Fruit fly (Drosophila melanogaster) whole organism, prepupa: ENCODE results near the gene CG33771.

Source experiments
- Blimp-1 ChIP-seq: fragments of 200-800 bp; sonication (Bioruptor generic); optimal IDR thresholded peaks from 3 replicates; lab custom pipeline; 2017; ENCODE audit warnings: missing biosample characterization, missing genetic modification characterization, mild to moderate bottlenecking, moderate library complexity, missing genetic modification reagents
- CG10631 ChIP-seq: fragments of 200-800 bp; sonication (Bioruptor generic); optimal IDR thresholded peaks from 2 replicates; lab custom pipeline; 2016; ENCODE audit warnings: missing biosample characterization, missing genetic modification characterization
- CG10669 ChIP-seq: fragments of 200-800 bp; sonication (Bioruptor generic); optimal IDR thresholded peaks from 3 replicates; lab custom pipeline; 2018; ENCODE audit warnings: missing biosample characterization, mild to moderate bottlenecking, missing genetic modification characterization, moderate library complexity
- CG11294 ChIP-seq: fragments of 200-800 bp; sonication (Bioruptor generic); IDR thresholded peaks from 2 replicates; pipeline ENCODE4 v1.3.6; 2022; ENCODE audit warnings: missing biosample characterization, missing genetic modification characterization
- CG11762 ChIP-seq: fragments of 200-800 bp; sonication (Bioruptor generic); optimal IDR thresholded peaks from 3 replicates; lab custom pipeline; 2016; ENCODE audit warnings: missing biosample characterization, missing genetic modification characterization; ENCODE audit not compliant: insufficient read depth
- CG11902 ChIP-seq: fragments of 200-800 bp; sonication (Bioruptor generic); optimal IDR thresholded peaks from 3 replicates; lab custom pipeline; 2016; ENCODE audit warnings: missing biosample characterization, missing genetic modification characterization
- CG16779 ChIP-seq: fragments of 200-800 bp; sonication (Bioruptor generic); optimal IDR thresholded peaks from 3 replicates; lab custom pipeline; 2017; ENCODE audit warnings: missing biosample characterization, mild to moderate bottlenecking, missing genetic modification characterization
- CG3032 ChIP-seq: fragments of 200-800 bp; optimal IDR thresholded peaks from 2 replicates; lab custom pipeline; 2019; ENCODE audit warnings: missing biosample characterization, mild to moderate bottlenecking, missing genetic modification characterization, moderate library complexity
- CG32006 ChIP-seq: fragments of 200-800 bp; sonication (Bioruptor generic); optimal IDR thresholded peaks from 3 replicates; lab custom pipeline; 2017; ENCODE audit warnings: missing biosample characterization, mild to moderate bottlenecking, missing genetic modification characterization
- CG3919 ChIP-seq: fragments of 200-800 bp; sonication (Bioruptor generic); optimal IDR thresholded peaks from 3 replicates; lab custom pipeline; 2016; ENCODE audit warnings: missing biosample characterization, missing genetic modification characterization
- CG4318 ChIP-seq: fragments of 200-800 bp; sonication (Bioruptor generic); optimal IDR thresholded peaks from 3 replicates; lab custom pipeline; 2017; ENCODE audit warnings: missing biosample characterization, mild to moderate bottlenecking, missing genetic modification characterization
- CG6163 ChIP-seq: fragments of 200-800 bp; sonication (Bioruptor generic); IDR thresholded peaks from 3 replicates; pipeline ENCODE4 v1.3.6; 2022; ENCODE audit warnings: missing biosample characterization, missing genetic modification characterization
- CG6276 ChIP-seq: fragments of 200-800 bp; sonication (Bioruptor generic); optimal IDR thresholded peaks from 2 replicates; lab custom pipeline; 2017; ENCODE audit warnings: missing biosample characterization, mild to moderate bottlenecking, missing genetic modification characterization
- CG6792 ChIP-seq: fragments of 200-800 bp; sonication (Bioruptor generic); optimal IDR thresholded peaks from 3 replicates; lab custom pipeline; 2016; ENCODE audit warnings: missing biosample characterization, missing genetic modification characterization
- CG7368 ChIP-seq: fragments of 200-800 bp; sonication (Bioruptor generic); optimal IDR thresholded peaks from 3 replicates; lab custom pipeline; 2016; ENCODE audit warnings: missing biosample characterization, missing genetic modification characterization
- CG8632 ChIP-seq: fragments of 200-800 bp; sonication (Bioruptor generic); optimal IDR thresholded peaks from 3 replicates; lab custom pipeline; 2016; ENCODE audit warnings: missing biosample characterization, missing genetic modification characterization
- CG9139 ChIP-seq: fragments of 200-800 bp; sonication (Bioruptor generic); optimal IDR thresholded peaks from 3 replicates; lab custom pipeline; 2017; ENCODE audit warnings: missing biosample characterization, mild to moderate bottlenecking, missing genetic modification characterization
- Eip75B ChIP-seq: fragments of 200-800 bp; sonication (Bioruptor generic); optimal IDR thresholded peaks from 3 replicates; lab custom pipeline; 2016; ENCODE audit warnings: missing biosample characterization, missing genetic modification characterization
- Eip78C ChIP-seq: fragments of 200-800 bp; sonication (Bioruptor generic); peaks from one replicate; lab custom pipeline; 2016; ENCODE audit warnings: missing biosample characterization, missing genetic modification characterization
- Ets96B ChIP-seq: fragments of 200-800 bp; optimal IDR thresholded peaks from 2 replicates; lab custom pipeline; 2019; ENCODE audit warnings: missing biosample characterization, mild to moderate bottlenecking, missing genetic modification characterization, moderate library complexity
- Gug ChIP-seq: fragments of 200-800 bp; sonication (Bioruptor generic); IDR thresholded peaks from 2 replicates; pipeline ENCODE4 v1.3.6; 2022; ENCODE audit warnings: missing biosample characterization, missing genetic modification characterization
- Hr4 ChIP-seq: fragments of 200-800 bp; sonication (Bioruptor generic); optimal IDR thresholded peaks from 3 replicates; lab custom pipeline; 2016; ENCODE audit warnings: missing biosample characterization, missing genetic modification characterization
- Lpt ChIP-seq: fragments of 200-800 bp; sonication (Bioruptor generic); optimal IDR thresholded peaks from 3 replicates; lab custom pipeline; 2016; ENCODE audit warnings: missing biosample characterization, missing genetic modification characterization
- Met ChIP-seq: fragments of 200-800 bp; sonication (Bioruptor generic); optimal IDR thresholded peaks from 3 replicates; lab custom pipeline; 2016; ENCODE audit warnings: missing biosample characterization, missing genetic modification characterization
- Smox ChIP-seq: fragments of 200-800 bp; sonication (Bioruptor generic); optimal IDR thresholded peaks from 3 replicates; lab custom pipeline; 2016; ENCODE audit warnings: missing biosample characterization, missing genetic modification characterization
- Sox15 ChIP-seq: fragments of 200-800 bp; sonication (Bioruptor generic); optimal IDR thresholded peaks from 3 replicates; lab custom pipeline; 2016; ENCODE audit warnings: missing biosample characterization, missing genetic modification characterization
- achi ChIP-seq: fragments of 200-800 bp; sonication (Bioruptor generic); optimal IDR thresholded peaks from 3 replicates; lab custom pipeline; 2016; ENCODE audit warnings: missing biosample characterization, missing genetic modification characterization
- acj6 ChIP-seq: fragments of 200-800 bp; sonication (Bioruptor generic); optimal IDR thresholded peaks from 3 replicates; lab custom pipeline; 2016; ENCODE audit warnings: missing biosample characterization, missing genetic modification characterization
- cyc ChIP-seq: fragments of 200-800 bp; sonication (Bioruptor generic); optimal IDR thresholded peaks from 3 replicates; lab custom pipeline; 2016; ENCODE audit warnings: missing biosample characterization, missing genetic modification characterization
- dac ChIP-seq: fragments of 200-800 bp; sonication (Bioruptor generic); optimal IDR thresholded peaks from 2 replicates; lab custom pipeline; 2017; ENCODE audit warnings: missing biosample characterization, mild to moderate bottlenecking, missing genetic modification characterization
- eg ChIP-seq: fragments of 200-800 bp; sonication (Bioruptor generic); IDR thresholded peaks from 3 replicates; pipeline ENCODE4 v1.3.6; 2022; ENCODE audit warnings: missing biosample characterization, missing genetic modification characterization
- esn ChIP-seq: fragments of 200-800 bp; sonication (Bioruptor generic); optimal IDR thresholded peaks from 2 replicates; lab custom pipeline; 2016; ENCODE audit warnings: missing biosample characterization, mild to moderate bottlenecking, missing genetic modification characterization, moderate library complexity
- fd59A ChIP-seq: fragments of 200-800 bp; sonication (Bioruptor generic); optimal IDR thresholded peaks from 2 replicates; lab custom pipeline; 2017; ENCODE audit warnings: missing biosample characterization, mild to moderate bottlenecking, missing genetic modification characterization, missing genetic modification reagents
- fkh ChIP-seq: fragments of 200-800 bp; sonication (Bioruptor generic); optimal IDR thresholded peaks from 3 replicates; lab custom pipeline; 2017; ENCODE audit warnings: missing biosample characterization, mild to moderate bottlenecking, missing genetic modification characterization, moderate library complexity
- net ChIP-seq: fragments of 200-800 bp; sonication (Bioruptor generic); optimal IDR thresholded peaks from 3 replicates; lab custom pipeline; 2016; ENCODE audit warnings: missing biosample characterization, missing genetic modification characterization
- salr ChIP-seq, 2 experiments: fragments of 200-800 bp; sonication (Bioruptor generic); optimal IDR thresholded peaks; 3 replicates each; lab custom pipeline; 2016 to 2018; ENCODE audit warnings: missing biosample characterization in 2 of 2, missing genetic modification characterization in 2 of 2, mild to moderate bottlenecking in 1 of 2
- ss ChIP-seq, 2 experiments: fragments of 200-800 bp; sonication (Bioruptor generic); optimal IDR thresholded peaks; 2 replicates in 1 of 2; 3 replicates in 1 of 2; lab custom pipeline; 2017 to 2018; ENCODE audit warnings: mild to moderate bottlenecking in 2 of 2, missing biosample characterization in 2 of 2, missing genetic modification characterization in 2 of 2, moderate library complexity in 1 of 2
- svp ChIP-seq: fragments of 200-800 bp; sonication (Bioruptor generic); peaks from one replicate; lab custom pipeline; 2016; ENCODE audit warnings: missing biosample characterization, missing genetic modification characterization

Gene CG33771

dm6 chr3L:22649096-22649495, at the start of gene CG33771:
Gene CG33771 (plus strand): TSS chr3L:22649396.
- TF ChIP-seq eg (no peak), CG11294 (GFP tag; lab: Robert Waterston, UW) (no peak), CG8632 (GFP tag; lab: Kevin White, UChicago) (no peak), Gug (GFP tag; lab: Robert Waterston, UW) (no peak), dac (GFP tag; lab: Kevin White, UChicago) (no peak), CG9139 (GFP tag; lab: Kevin White, UChicago) (no peak), CG7368 (no peak), svp (no peak), Met (GFP tag; lab: Kevin White, UChicago) (no peak), Eip75B (GFP tag; lab: Kevin White, UChicago) (no peak), CG3919 (GFP tag; lab: Kevin White, UChicago) (no peak), Blimp-1 (GFP tag; lab: Kevin White, UChicago) (no peak), CG3032 (tag; lab: Kevin White, UChicago) (no peak), Ets96B (tag; lab: Kevin White, UChicago) (no peak), acj6 (GFP tag; lab: Kevin White, UChicago) (no peak), fkh (GFP tag; lab: Kevin White, UChicago) (no peak)

- TF ChIP-seq fkh (GFP tag; lab: Kevin White, UChicago) (no peak), Gug (GFP tag; lab: Robert Waterston, UW) (no peak), Hr4 (GFP tag; lab: Kevin White, UChicago) (no peak), CG8632 (GFP tag; lab: Kevin White, UChicago) (no peak), CG6276 (GFP tag; lab: Kevin White, UChicago) (no peak), CG10669 (no peak), achi (GFP tag; lab: Kevin White, UChicago) (no peak), net (GFP tag; lab: Kevin White, UChicago) (no peak), fd59A (GFP tag; lab: Kevin White, UChicago) (no peak), Ets96B (tag; lab: Kevin White, UChicago) (no peak), CG16779 (tag; lab: Kevin White, UChicago) (no peak), Met (GFP tag; lab: Kevin White, UChicago) (no peak), ss (GFP tag; optimal IDR thresholded peaks at IDR 0.05; lab: Kevin White, UChicago) (no peak)
- TF ChIP-seq, all 60 proteins: peak for 0
Observed at dm6 chr3L:22605637-22606419, 43.4 kb upstream of the CG33771 start, which contains the start of gene ND-B14.5AL. Gene ND-B14.5AL (plus strand): TSS chr3L:22606369.

dm6 chr3L:22607076-22607475, 42.1 kb upstream of the CG33771 start:
- TF ChIP-seq CG32006 (GFP tag; lab: Kevin White, UChicago) (no peak), CG3919 (GFP tag; lab: Kevin White, UChicago) (no peak), CG4318 (GFP tag; lab: Kevin White, UChicago) (no peak), Smox (no peak), CG6276 (GFP tag; lab: Kevin White, UChicago) (no peak), Eip78C (GFP tag; lab: Kevin White, UChicago) (no peak), CG11902 (GFP tag; lab: Kevin White, UChicago) (no peak), CG10631 (GFP tag; lab: Kevin White, UChicago) (no peak), Lpt (no peak), CG11762 (GFP tag; lab: Kevin White, UChicago) (no peak), CG6792 (no peak), cyc (GFP tag; lab: Kevin White, UChicago) (no peak), salr (GFP tag; optimal IDR thresholded peaks at IDR 0.05; lab: Kevin White, UChicago) (no peak), CG9139 (GFP tag; lab: Kevin White, UChicago) (no peak), esn (GFP tag; lab: Kevin White, UChicago) (no peak), Sox15 (no peak), CG6163 (GFP tag; lab: Robert Waterston, UW) (no peak)
